Worm (Caenorhabditis elegans): ENCODE data around the gene E02C12.8.

Gene E02C12.8

DNA sequence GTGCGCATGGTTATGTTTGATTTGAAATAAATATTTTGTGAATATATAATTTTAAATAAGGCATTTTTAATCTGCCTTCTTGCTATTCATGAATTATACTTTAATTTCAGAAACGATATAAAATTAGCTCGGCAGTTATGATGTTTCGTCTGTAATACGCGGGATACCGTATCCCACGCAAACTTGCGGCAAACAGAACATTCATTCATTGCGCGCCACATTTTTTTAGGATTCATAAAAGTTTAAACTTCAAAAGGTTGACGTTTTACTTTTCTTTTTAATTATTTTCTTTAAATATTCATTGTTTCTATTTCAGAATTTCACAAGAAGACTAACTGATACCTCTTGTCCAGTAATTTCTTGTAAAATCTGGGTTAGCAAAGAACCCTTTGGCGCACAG is 50.5 kb downstream of the E02C12.8 start, which contains the start of gene tag-153:
Gene tag-153 (plus strand): TSS at position 200 of the 400 bp plus-strand sequence.
- no peak for TF ChIP-seq elt-3 (tag; optimal IDR thresholded peaks at IDR 0.05)
- TF ChIP-seq mml-1 (tag; optimal IDR thresholded peaks at IDR 0.05), result no peak
- TF ChIP-seq nhr-25 (tag; optimal IDR thresholded peaks at IDR 0.05), result no peak
- TF ChIP-seq snpc-4 (tag; optimal IDR thresholded peaks at IDR 0.05), result no peak
- TF ChIP-seq nhr-43 (tag; optimal IDR thresholded peaks at IDR 0.05; ENCODE audit: poor library complexity, severe bottlenecking), result no peak
- TF ChIP-seq ceh-28 (tag; optimal IDR thresholded peaks at IDR 0.05), result no peak
- no peak for TF ChIP-seq jun-1 (tag; optimal IDR thresholded peaks at IDR 0.05)
